Fruit fly (Drosophila melanogaster): ENCODE results near the gene CG31337.

dm6 chr3R:13553152-13553874, 8.1 kb upstream of the CG31337 start:
- TF ChIP-seq CG8359 (GFP tag; optimal IDR thresholded peaks at IDR 0.05; ENCODE audit: borderline replicate concordance), result no peak
- no peak for TF ChIP-seq CoRest (tag; optimal IDR thresholded peaks at IDR 0.05)
- TF ChIP-seq D19B (GFP tag; optimal IDR thresholded peaks at IDR 0.05), result no peak
- no peak for TF ChIP-seq vnd (GFP tag; IDR thresholded peaks at IDR 0.05; ENCODE audit: partially characterized antibody)
- TF ChIP-seq C15 (GFP tag; IDR thresholded peaks at IDR 0.05), result no peak
- TF ChIP-seq CG12299 (tag; optimal IDR thresholded peaks at IDR 0.05), result no peak
- TF ChIP-seq MBD-R2 (GFP tag; IDR thresholded peaks at IDR 0.05), result no peak
- no peak for TF ChIP-seq pzg (GFP tag; optimal IDR thresholded peaks at IDR 0.05)
- no peak for TF ChIP-seq trh (GFP tag; optimal IDR thresholded peaks at IDR 0.05)
